Worm (Caenorhabditis elegans): ENCODE results near the gene T25E4.2.
A peak's percentile ranks its signal among the peaks of the same experiment; 100 is the strongest.

T25E4.2 gene

DNA sequence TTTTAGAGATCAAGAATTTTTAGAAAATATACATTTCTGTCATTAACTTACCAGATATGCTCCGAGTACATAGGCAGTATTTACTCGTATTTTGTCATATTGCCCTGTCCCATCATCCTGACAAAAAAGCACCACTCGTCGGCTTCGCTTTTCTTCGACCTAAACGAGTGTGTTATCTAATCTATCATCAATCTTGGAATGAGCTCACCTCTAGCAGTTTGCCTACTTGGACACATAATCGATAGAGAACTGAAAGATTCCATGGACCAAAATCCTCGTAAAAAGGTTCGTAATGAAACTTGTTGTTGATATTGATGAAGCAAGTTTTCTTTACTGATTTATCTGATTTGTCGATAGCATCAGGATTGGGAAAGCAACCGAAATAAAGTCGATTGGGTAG lies 10.6 kb upstream of the T25E4.2 start:
- TF ChIP-seq dao-5 (tag; optimal IDR thresholded peaks at IDR 0.05) (no peak), W03F9.2 (tag; optimal IDR thresholded peaks at IDR 0.05) (no peak), him-1 (tag; optimal IDR thresholded peaks at IDR 0.05) (no peak)

DNA sequence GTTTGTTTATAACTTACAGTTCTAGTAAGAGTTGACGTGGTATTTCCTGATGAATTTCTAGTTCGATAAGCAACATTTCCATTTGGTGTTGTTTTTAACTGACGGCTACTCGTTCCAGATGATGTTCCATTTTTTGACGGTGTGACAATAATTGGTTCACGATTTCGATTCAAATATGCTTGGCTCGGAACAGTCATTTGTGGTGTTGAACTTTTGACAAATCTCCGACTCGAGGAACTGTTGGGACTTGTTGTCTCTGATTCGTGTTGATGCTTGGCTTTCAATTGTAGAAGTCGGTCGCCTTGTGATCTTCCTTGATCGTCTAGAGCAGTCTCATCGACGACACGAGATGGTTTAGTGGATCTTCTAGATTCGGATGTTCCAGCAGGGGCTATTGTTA lies 9.3 kb upstream of the T25E4.2 start:
- TF ChIP-seq him-1 (tag; optimal IDR thresholded peaks at IDR 0.05) = no peak
- no peak for TF ChIP-seq dao-5 (tag; optimal IDR thresholded peaks at IDR 0.05)
- TF ChIP-seq W03F9.2 (tag; optimal IDR thresholded peaks at IDR 0.05) = no peak

ce11 chrII:5589690-5590089 lies 7.5 kb upstream of the T25E4.2 start, which contains the start of gene C17G10.13:
C17G10.13 (minus strand) TSS chrII:5589790.
- no peak for TF ChIP-seq dao-5 (tag; optimal IDR thresholded peaks at IDR 0.05)
- no peak for TF ChIP-seq him-1 (tag; optimal IDR thresholded peaks at IDR 0.05)
- no peak for TF ChIP-seq W03F9.2 (tag; optimal IDR thresholded peaks at IDR 0.05)

- TF ChIP-seq dao-5 (tag; optimal IDR thresholded peaks at IDR 0.05) (no peak), W03F9.2 (tag; optimal IDR thresholded peaks at IDR 0.05) (no peak), him-1 (tag; optimal IDR thresholded peaks at IDR 0.05) (no peak)
Observed at ce11 chrII:5587794-5588193, 5.6 kb upstream of the T25E4.2 start.

ce11 chrII:5585788-5586187 lies 3.6 kb upstream of the T25E4.2 start, which contains the start of gene lys-8:
lys-8 (plus strand) TSS chrII:5586178.
- TF ChIP-seq W03F9.2 (tag; optimal IDR thresholded peaks at IDR 0.05) = no peak

DNA sequence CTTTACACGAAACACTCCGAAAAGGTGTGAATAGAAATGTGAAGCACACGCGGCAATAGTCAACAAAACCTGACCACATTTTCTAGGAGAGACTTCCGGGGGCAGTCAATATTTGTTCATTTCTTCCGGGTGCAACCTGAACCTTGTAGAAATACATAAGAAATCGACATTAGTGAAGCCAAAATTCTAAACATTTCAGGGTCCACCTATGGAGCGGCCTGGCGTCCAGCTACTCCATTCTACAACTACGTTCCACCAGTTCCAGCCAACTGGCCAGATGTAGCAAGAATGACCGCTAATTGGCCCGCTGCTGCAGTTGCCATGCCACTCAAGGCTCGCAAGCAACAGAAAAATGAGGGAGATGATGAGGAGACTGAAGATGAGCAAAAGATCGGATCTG lies 3.0 kb downstream of the T25E4.2 start:
- no peak for TF ChIP-seq him-1 (tag; optimal IDR thresholded peaks at IDR 0.05)
- TF ChIP-seq dao-5 (tag; optimal IDR thresholded peaks at IDR 0.05) = no peak
- no peak for TF ChIP-seq W03F9.2 (tag; optimal IDR thresholded peaks at IDR 0.05)

- TF ChIP-seq him-1 (tag; optimal IDR thresholded peaks at IDR 0.05) (no peak), W03F9.2 (tag; optimal IDR thresholded peaks at IDR 0.05) (no peak), dao-5 (tag; optimal IDR thresholded peaks at IDR 0.05) (no peak)
Observed at ce11 chrII:5578714-5579113, 3.5 kb downstream of the T25E4.2 start.

- no peak for TF ChIP-seq dao-5 (tag; optimal IDR thresholded peaks at IDR 0.05)
- TF ChIP-seq him-1 (tag; optimal IDR thresholded peaks at IDR 0.05) = no peak
- no peak for TF ChIP-seq W03F9.2 (tag; optimal IDR thresholded peaks at IDR 0.05)
Observed at ce11 chrII:5578035-5578434, 4.2 kb downstream of the T25E4.2 start, which contains the start of gene T25E4.1. T25E4.1 (plus strand) TSS chrII:5578335.

DNA sequence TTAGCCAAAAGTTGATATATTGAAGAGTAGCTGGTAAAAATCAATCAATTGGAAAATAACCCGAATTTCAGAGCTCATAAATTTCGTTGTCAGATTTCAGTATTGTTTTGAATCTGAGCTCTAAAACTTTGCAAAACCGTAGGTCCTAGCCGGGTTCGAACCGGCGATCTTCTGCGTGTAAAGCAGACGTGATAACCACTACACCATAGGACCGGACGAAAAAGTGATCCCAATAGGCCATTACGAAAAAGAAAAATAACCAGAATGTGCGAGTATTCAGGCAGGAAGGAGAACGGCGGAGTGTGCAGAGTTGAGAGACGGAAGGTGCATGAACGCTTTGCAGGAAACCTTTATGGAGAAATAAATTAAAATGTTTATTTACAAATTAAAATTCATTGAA lies 5.1 kb downstream of the T25E4.2 start:
- TF ChIP-seq dao-5 (tag; optimal IDR thresholded peaks at IDR 0.05) (peak; percentile 28), him-1 (tag; optimal IDR thresholded peaks at IDR 0.05) (peak; percentile 6), W03F9.2 (tag; optimal IDR thresholded peaks at IDR 0.05) (peak; percentile 59)

DNA sequence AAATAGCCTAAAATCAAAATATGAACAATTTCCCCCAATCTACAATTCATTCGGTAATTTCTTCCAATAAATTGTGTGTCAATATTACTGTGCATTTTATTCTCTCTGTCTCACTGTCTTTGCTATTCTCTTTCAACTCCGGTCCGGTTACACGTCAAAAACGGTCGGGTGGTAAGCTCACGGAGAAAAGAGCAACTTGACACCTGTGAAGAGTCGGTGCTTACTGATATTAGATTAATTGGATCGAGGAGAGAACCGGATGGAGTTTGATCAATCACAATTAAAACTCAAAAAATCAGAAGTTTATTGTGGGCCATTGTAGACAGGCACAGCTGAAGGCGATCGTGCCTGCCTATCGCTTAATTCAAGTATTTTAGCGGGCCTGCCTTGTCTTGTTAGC lies 7.3 kb downstream of the T25E4.2 start:
- no peak for TF ChIP-seq him-1 (tag; optimal IDR thresholded peaks at IDR 0.05)
- no peak for TF ChIP-seq W03F9.2 (tag; optimal IDR thresholded peaks at IDR 0.05)
- TF ChIP-seq dao-5 (tag; optimal IDR thresholded peaks at IDR 0.05) = no peak

DNA sequence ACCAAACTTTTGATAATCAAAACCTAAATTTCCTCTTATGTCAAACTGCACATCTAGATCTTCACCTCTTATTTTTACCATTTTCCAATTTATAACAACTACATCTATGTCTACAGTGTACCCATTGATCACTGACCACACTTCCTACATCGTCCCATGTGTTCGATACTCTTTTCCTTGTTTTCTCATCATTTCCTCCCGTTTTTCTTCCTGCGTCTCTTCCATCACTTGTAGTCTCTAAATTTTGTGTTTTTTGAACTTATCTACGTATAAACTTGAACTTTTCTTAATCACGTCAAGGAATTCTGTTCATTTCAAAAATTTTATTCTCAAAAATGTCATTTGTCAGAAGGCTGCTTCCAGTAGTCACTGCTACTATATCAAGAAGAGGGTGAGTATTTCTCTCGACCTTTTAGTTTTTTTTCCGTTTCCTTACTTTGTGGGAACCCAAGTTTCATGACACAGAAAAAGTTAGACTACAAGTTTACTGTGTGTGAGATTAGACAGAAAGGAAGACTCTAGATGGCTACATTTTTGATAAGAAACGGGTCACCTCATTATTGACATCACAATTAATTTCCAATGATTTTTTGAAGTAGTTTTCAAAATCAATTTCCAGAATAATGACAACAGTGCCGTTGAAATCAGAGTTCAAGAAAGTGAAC lies 10.0 kb downstream of the T25E4.2 start:
- TF ChIP-seq W03F9.2 (tag; optimal IDR thresholded peaks at IDR 0.05) = no peak
- no peak for TF ChIP-seq him-1 (tag; optimal IDR thresholded peaks at IDR 0.05)
- no peak for TF ChIP-seq dao-5 (tag; optimal IDR thresholded peaks at IDR 0.05)

DNA sequence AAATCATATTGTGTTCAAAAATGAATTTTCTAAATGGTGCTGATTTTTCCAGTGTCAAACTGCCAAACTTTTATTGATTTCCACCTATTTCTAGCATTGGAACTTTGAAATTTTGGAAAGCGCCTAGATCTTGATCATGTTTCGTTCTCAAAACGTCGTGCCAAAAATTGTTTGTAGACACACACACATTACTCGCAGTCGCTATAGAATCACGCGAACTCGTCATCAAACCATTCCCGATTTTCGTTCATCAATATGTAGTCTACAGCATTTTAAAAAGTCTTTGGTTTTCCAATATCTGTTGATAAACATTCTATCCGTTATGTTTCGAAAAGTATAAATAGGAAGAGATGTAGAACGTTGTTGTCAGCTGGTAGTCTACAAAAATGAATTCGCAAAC lies 11.9 kb downstream of the T25E4.2 start, which contains the start of the genes C17C3.1 and C17C3.15:
TSS of gene C17C3.1 (plus strand) at position 301 of the 400 bp plus-strand sequence.
TSS of gene C17C3.15 (plus strand) at position 383 of the 400 bp plus-strand sequence.
- TF ChIP-seq dao-5 (tag; optimal IDR thresholded peaks at IDR 0.05) (no peak), W03F9.2 (tag; optimal IDR thresholded peaks at IDR 0.05) (no peak), him-1 (tag; optimal IDR thresholded peaks at IDR 0.05) (no peak)

ce11 chrII:5565082-5565623 lies 17.1 kb downstream of the T25E4.2 start:
- TF ChIP-seq W03F9.2 (tag; optimal IDR thresholded peaks at IDR 0.05) (no peak), dao-5 (tag; optimal IDR thresholded peaks at IDR 0.05) (no peak), him-1 (tag; optimal IDR thresholded peaks at IDR 0.05) (no peak)

DNA sequence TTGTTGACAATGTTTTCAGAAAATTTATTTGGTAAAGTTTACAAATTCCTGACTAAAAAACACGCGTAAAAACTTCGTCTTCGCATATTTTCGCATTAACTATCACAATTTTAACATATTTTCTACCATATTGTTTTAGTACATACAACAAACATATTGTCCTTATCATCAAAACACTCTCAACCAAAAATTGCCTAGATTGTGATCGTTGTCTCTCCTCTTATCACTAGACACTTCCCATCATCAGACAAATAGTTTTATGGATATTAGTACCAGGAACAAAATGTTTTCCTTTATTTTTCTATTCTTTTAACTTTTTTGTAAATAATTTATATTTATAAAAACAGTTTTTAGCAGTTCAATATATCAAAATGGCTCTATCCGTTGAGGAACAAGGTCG lies 20.8 kb downstream of the T25E4.2 start, which contains the start of gene C17C3.3:
TSS of gene C17C3.3 (plus strand) at position 346 of the 400 bp plus-strand sequence.
- TF ChIP-seq him-1 (tag; optimal IDR thresholded peaks at IDR 0.05) (no peak), dao-5 (tag; optimal IDR thresholded peaks at IDR 0.05) (no peak), W03F9.2 (tag; optimal IDR thresholded peaks at IDR 0.05) (no peak)

All from whole organism, L4/young adult.